Worm (Caenorhabditis elegans) whole organism, L4 larva: Measurements from ENCODE around the gene VW02B12L.2.

Experiments used
- D1046.2 ChIP-seq: fragments of 200-800 bp; sonication (Bioruptor generic); IDR thresholded peaks from 2 replicates; pipeline ENCODE4 v1.3.6; 2022; ENCODE audit warnings: missing genetic modification characterization, missing compliant biosample characterization
- T26A8.4 ChIP-seq: fragments of 200-800 bp; sonication (Bioruptor generic); IDR thresholded peaks from 2 replicates; pipeline ENCODE4 v1.3.6; 2022; ENCODE audit warnings: missing genetic modification characterization, missing compliant biosample characterization
- ZK546.5 ChIP-seq, 2 experiments: sonication (generic microtip); optimal IDR thresholded peaks; 2 replicates each; lab custom pipeline; 2017; ENCODE audit warnings: missing biosample characterization in 2 of 2, missing genetic modification characterization in 2 of 2
- aha-1 ChIP-seq: fragments of 150-350 bp; peaks from one replicate; lab custom pipeline; 2014; ENCODE audit warnings: missing biosample characterization, missing genetic modification characterization
- aly-2 ChIP-seq: sonication (generic microtip); optimal IDR thresholded peaks from 2 replicates; lab custom pipeline; 2018; ENCODE audit warnings: missing biosample characterization, missing genetic modification characterization
- ceh-20 ChIP-seq: fragments of 200-800 bp; sonication (Bioruptor generic); IDR thresholded peaks from 2 replicates; pipeline ENCODE4 v1.3.6; 2022; ENCODE audit warnings: missing genetic modification reagents, missing genetic modification characterization, missing compliant biosample characterization
- ceh-32 ChIP-seq: sonication (generic microtip); optimal IDR thresholded peaks from 2 replicates; lab custom pipeline; 2016; ENCODE audit warnings: mild to moderate bottlenecking, missing genetic modification characterization, missing compliant biosample characterization; ENCODE audit not compliant: poor library complexity
- ceh-44 ChIP-seq: fragments of 200-800 bp; sonication (Bioruptor generic); IDR thresholded peaks from 2 replicates; pipeline ENCODE4 v1.3.6; 2022; ENCODE audit warnings: missing genetic modification reagents, missing genetic modification characterization, missing compliant biosample characterization
- ceh-82 ChIP-seq: sonication (generic microtip); optimal IDR thresholded peaks from 2 replicates; lab custom pipeline; 2017; ENCODE audit warnings: missing biosample characterization, missing genetic modification characterization
- cey-2 ChIP-seq: sonication (generic microtip); optimal IDR thresholded peaks from 3 replicates; lab custom pipeline; 2017; ENCODE audit warnings: missing genetic modification characterization, mild to moderate bottlenecking, missing compliant biosample characterization, antibody characterized with exemption, borderline replicate concordance; ENCODE audit not compliant: insufficient read depth
- ctbp-1 ChIP-seq: fragments of 200-800 bp; sonication (Bioruptor generic); IDR thresholded peaks from 2 replicates; pipeline ENCODE4 v1.3.6; 2022; ENCODE audit warnings: missing genetic modification reagents, missing genetic modification characterization, missing compliant biosample characterization
- daf-16 ChIP-seq, 3 experiments: sonication (generic microtip); optimal IDR thresholded peaks; 2 replicates each; lab custom pipeline; 2016 to 2017; ENCODE audit warnings: missing genetic modification characterization in 3 of 3, missing genetic modification reagents in 3 of 3, mild to moderate bottlenecking in 2 of 3, missing compliant biosample characterization in 2 of 3, missing biosample characterization in 1 of 3, moderate library complexity in 1 of 3
- daf-19 ChIP-seq: fragments of 200-800 bp; sonication (Bioruptor generic); conservative IDR thresholded peaks from 2 replicates; pipeline ENCODE4 v1.3.6; 2022; ENCODE audit warnings: missing genetic modification characterization, missing compliant biosample characterization
- daf-8 ChIP-seq: fragments of 200-800 bp; sonication (Bioruptor generic); IDR thresholded peaks from 2 replicates; pipeline ENCODE4 v1.3.6; 2022; ENCODE audit warnings: missing genetic modification characterization, missing compliant biosample characterization
- dmd-6 ChIP-seq: fragments of 200-800 bp; sonication (Bioruptor generic); IDR thresholded peaks from 2 replicates; pipeline ENCODE4 v1.3.6; 2022; ENCODE audit warnings: missing genetic modification reagents, missing genetic modification characterization, missing compliant biosample characterization
- dpl-1 ChIP-seq: fragments of 150-350 bp; optimal IDR thresholded peaks from 2 replicates; lab custom pipeline; 2014; ENCODE audit warnings: missing biosample characterization, missing genetic modification reagents, missing genetic modification characterization
- dve-1 ChIP-seq: sonication (generic microtip); optimal IDR thresholded peaks from 2 replicates; lab custom pipeline; 2017; ENCODE audit warnings: antibody characterized with exemption, mild to moderate bottlenecking, missing genetic modification characterization, missing compliant biosample characterization; ENCODE audit not compliant: insufficient read depth
- egl-27 ChIP-seq: sonication (generic microtip); optimal IDR thresholded peaks from 3 replicates; lab custom pipeline; 2017; ENCODE audit warnings: missing biosample characterization, missing genetic modification reagents, missing genetic modification characterization
- egl-43 ChIP-seq: fragments of 200-800 bp; sonication (Bioruptor generic); IDR thresholded peaks from 2 replicates; pipeline ENCODE4 v1.3.6; 2022; ENCODE audit warnings: missing genetic modification reagents, missing genetic modification characterization, missing compliant biosample characterization
- fos-1 ChIP-seq: fragments of 150-350 bp; optimal IDR thresholded peaks from 2 replicates; lab custom pipeline; 2014; ENCODE audit warnings: missing biosample characterization, missing genetic modification characterization
- hif-1 ChIP-seq, 2 experiments: sonication (generic microtip); optimal IDR thresholded peaks; 2 replicates each; lab custom pipeline; 2016 to 2017; ENCODE audit warnings: missing compliant biosample characterization in 2 of 2, missing genetic modification characterization in 2 of 2, missing genetic modification reagents in 2 of 2, missing genotype in 2 of 2, mild to moderate bottlenecking in 1 of 2
- hlh-11 ChIP-seq: fragments of 200-800 bp; sonication (Bioruptor generic); optimal IDR thresholded peaks from 2 replicates; lab custom pipeline; 2018; ENCODE audit warnings: mild to moderate bottlenecking, missing genetic modification characterization, missing compliant biosample characterization
- hmg-1.1 ChIP-seq: fragments of 200-800 bp; sonication (Bioruptor generic); IDR thresholded peaks from 2 replicates; pipeline ENCODE4 v1.3.6; 2022; ENCODE audit warnings: missing genetic modification reagents, missing genetic modification characterization, missing compliant biosample characterization
- lim-7 ChIP-seq: fragments of 200-800 bp; sonication (Bioruptor generic); IDR thresholded peaks from 2 replicates; pipeline ENCODE4 v1.3.6; 2022; ENCODE audit warnings: missing genetic modification characterization, missing compliant biosample characterization
- lin-13 ChIP-seq: fragments of 150-350 bp; optimal IDR thresholded peaks from 2 replicates; lab custom pipeline; 2014; ENCODE audit warnings: missing biosample characterization, missing genetic modification reagents, missing genetic modification characterization
- lin-15B ChIP-seq: fragments of 150-350 bp; sonication (generic microtip); optimal IDR thresholded peaks from 3 replicates; lab custom pipeline; 2014; ENCODE audit warnings: missing biosample characterization, missing genetic modification characterization
- lin-38 ChIP-seq: fragments of 200-800 bp; sonication (Bioruptor generic); IDR thresholded peaks from 2 replicates; pipeline ENCODE4 v1.3.6; 2022; ENCODE audit warnings: missing genetic modification reagents, missing genetic modification characterization, missing compliant biosample characterization
- lin-39 ChIP-seq: fragments of 150-350 bp; optimal IDR thresholded peaks from 2 replicates; lab custom pipeline; 2014; ENCODE audit warnings: missing biosample characterization, missing genetic modification reagents, missing genetic modification characterization
- mdl-1 ChIP-seq, 2 experiments: fragments of 150-350 bp in 1 of 2; sonication (generic microtip) in 1 of 2; optimal IDR thresholded peaks; 2 replicates each; lab custom pipeline; 2014 to 2017; ENCODE audit warnings: missing biosample characterization in 2 of 2, missing genetic modification characterization in 2 of 2
- mdt-29 ChIP-seq: fragments of 200-800 bp; sonication (Bioruptor generic); IDR thresholded peaks from 2 replicates; pipeline ENCODE4 v1.3.6; 2022; ENCODE audit warnings: missing genetic modification reagents, missing genetic modification characterization, missing compliant biosample characterization
- mep-1 ChIP-seq: fragments of 150-350 bp; sonication (generic microtip); optimal IDR thresholded peaks from 3 replicates; lab custom pipeline; 2014; ENCODE audit warnings: missing biosample characterization, missing genetic modification characterization
- mes-2 ChIP-seq: sonication (generic microtip); optimal IDR thresholded peaks from 2 replicates; lab custom pipeline; 2016; ENCODE audit warnings: missing genotype, mild to moderate bottlenecking, missing genetic modification characterization, missing compliant biosample characterization; ENCODE audit not compliant: poor library complexity, severe bottlenecking
- nhr-237 ChIP-seq: sonication (generic microtip); optimal IDR thresholded peaks from 2 replicates; lab custom pipeline; 2017; ENCODE audit warnings: missing biosample characterization, missing genetic modification characterization
- nhr-28 ChIP-seq: fragments of 150-350 bp; optimal IDR thresholded peaks from 2 replicates; lab custom pipeline; 2014; ENCODE audit warnings: missing biosample characterization, missing genetic modification characterization
- nhr-77 ChIP-seq: fragments of 150-350 bp; optimal IDR thresholded peaks from 2 replicates; lab custom pipeline; 2014; ENCODE audit warnings: missing biosample characterization, missing genetic modification characterization
- php-3 ChIP-seq: fragments of 200-800 bp; sonication (Bioruptor generic); IDR thresholded peaks from 2 replicates; pipeline ENCODE4 v1.3.6; 2022; ENCODE audit warnings: missing genetic modification reagents, missing genetic modification characterization, missing compliant biosample characterization
- pqm-1 ChIP-seq: sonication (generic microtip); optimal IDR thresholded peaks from 2 replicates; lab custom pipeline; 2017; ENCODE audit warnings: missing biosample characterization, missing genetic modification characterization
- saeg-2 ChIP-seq: fragments of 200-800 bp; sonication (Bioruptor generic); IDR thresholded peaks from 2 replicates; pipeline ENCODE4 v1.3.6; 2022; ENCODE audit warnings: missing genetic modification reagents, missing genetic modification characterization, missing compliant biosample characterization
- set-16 ChIP-seq: fragments of 200-800 bp; sonication (Bioruptor generic); IDR thresholded peaks from 2 replicates; pipeline ENCODE4 v1.3.6; 2022; ENCODE audit warnings: missing genetic modification reagents, missing genetic modification characterization, missing compliant biosample characterization
- snpc-1.2 ChIP-seq: fragments of 200-800 bp; sonication (Bioruptor generic); IDR thresholded peaks from 2 replicates; pipeline ENCODE4 v1.3.6; 2022; ENCODE audit warnings: missing genetic modification reagents, missing genetic modification characterization, missing compliant biosample characterization
- spr-3 ChIP-seq: fragments of 200-800 bp; sonication (Bioruptor generic); optimal IDR thresholded peaks from 2 replicates; lab custom pipeline; 2018; ENCODE audit warnings: mild to moderate bottlenecking, missing genetic modification characterization, missing compliant biosample characterization
- unc-130 ChIP-seq: sonication (generic microtip); optimal IDR thresholded peaks from 2 replicates; lab custom pipeline; 2016; ENCODE audit warnings: missing genetic modification reagents, missing genetic modification characterization, missing compliant biosample characterization
- unc-39 ChIP-seq: sonication (generic microtip); optimal IDR thresholded peaks from 2 replicates; lab custom pipeline; 2017; ENCODE audit warnings: missing biosample characterization, missing genetic modification characterization
- ztf-11 ChIP-seq: fragments of 150-350 bp; optimal IDR thresholded peaks from 2 replicates; lab custom pipeline; 2014; ENCODE audit warnings: missing biosample characterization, missing genetic modification characterization

The VW02B12L.2 gene

ce11 chrII:11459883-11460282 lies 19.8 kb upstream of the VW02B12L.2 start:
- TF ChIP-seq hlh-11 (tag; lab: Kevin White, UChicago) (peak; percentile 40), ceh-44 (GFP tag; lab: Robert Waterston, UW) (no peak), aha-1 (tag; lab: Kevin White, UChicago) (peak; percentile 12), ceh-20 (GFP tag; lab: Robert Waterston, UW) (no peak), nhr-77 (tag; lab: Kevin White, UChicago) (peak; percentile 11), saeg-2 (GFP tag; lab: Robert Waterston, UW) (no peak), ztf-11 (tag; lab: Kevin White, UChicago) (no peak), unc-130 (GFP tag; lab: Kevin White, UChicago) (no peak), unc-39 (tag; lab: Kevin White, UChicago) (no peak), dmd-6 (GFP tag; lab: Robert Waterston, UW) (peak; percentile 27; the same call in 1 of the 2 replicates), dpl-1 (GFP tag; lab: Kevin White, UChicago) (no peak), dve-1 (peak; percentile 39), daf-8 (no peak), lin-38 (GFP tag; lab: Robert Waterston, UW) (peak; percentile 20; the same call in 1 of the 2 replicates), lim-7 (GFP tag; lab: Robert Waterston, UW) (no peak), php-3 (GFP tag; lab: Robert Waterston, UW) (no peak), daf-16 (GFP tag; optimal IDR thresholded peaks at IDR 0.05; lab: Kevin White, UChicago) (no peak), daf-16 (tag; optimal IDR thresholded peaks at IDR 0.05; lab: Kevin White, UChicago) (peak; percentile 43), lin-39 (tag; lab: Kevin White, UChicago) (no peak), mdl-1 (tag; optimal IDR thresholded peaks at IDR 0.05; lab: Kevin White, UChicago) (no peak), D1046.2 (GFP tag; lab: Robert Waterston, UW) (no peak), nhr-28 (tag; lab: Kevin White, UChicago) (peak; percentile 75), hmg-1.1 (GFP tag; lab: Robert Waterston, UW) (no peak), fos-1 (tag; lab: Kevin White, UChicago) (no peak), lin-15B (tag; lab: Kevin White, UChicago) (no peak), cey-2 (tag; lab: Kevin White, UChicago) (no peak), T26A8.4 (GFP tag; lab: Robert Waterston, UW) (no peak), hif-1 (tag; optimal IDR thresholded peaks at IDR 0.05; lab: Kevin White, UChicago) (no peak), pqm-1 (peak; percentile 54)

ce11 chrII:11455715-11456114 lies 15.6 kb upstream of the VW02B12L.2 start:
- TF ChIP-seq mdt-29 (GFP tag; lab: Robert Waterston, UW) (no peak), lin-13 (GFP tag; lab: Kevin White, UChicago) (no peak), mes-2 (tag; lab: Kevin White, UChicago) (peak; percentile 25), cey-2 (tag; lab: Kevin White, UChicago) (no peak), mep-1 (tag; lab: Kevin White, UChicago) (peak; percentile 5), lin-38 (GFP tag; lab: Robert Waterston, UW) (peak; percentile 30)

ce11 chrII:11455140-11455539 lies 15.0 kb upstream of the VW02B12L.2 start:
- TF ChIP-seq mdt-29 (GFP tag; lab: Robert Waterston, UW) (no peak), daf-8 (no peak), ceh-82 (tag; lab: Kevin White, UChicago) (no peak), egl-27 (tag; lab: Kevin White, UChicago) (no peak), snpc-1.2 (GFP tag; lab: Robert Waterston, UW) (no peak), ZK546.5 (tag; optimal IDR thresholded peaks at IDR 0.05; lab: Kevin White, UChicago) (no peak), aha-1 (tag; lab: Kevin White, UChicago) (peak; percentile 13), daf-19 (GFP tag; lab: Robert Waterston, UW) (no peak), ctbp-1 (GFP tag; lab: Robert Waterston, UW) (no peak), spr-3 (no peak), ceh-32 (no peak), set-16 (GFP tag; lab: Robert Waterston, UW) (peak; percentile 89), saeg-2 (GFP tag; lab: Robert Waterston, UW) (no peak), nhr-237 (tag; lab: Kevin White, UChicago) (no peak), aly-2 (no peak), egl-43 (GFP tag; lab: Robert Waterston, UW) (no peak)
- TF ChIP-seq, all 104 proteins: peak for 2
